Worm (Caenorhabditis elegans) whole organism, L3 larva: Measurements from ENCODE around the gene rsr-2.

ENCODE experiments used
- ZK546.5 ChIP-seq: sonication (generic microtip); optimal IDR thresholded peaks from 2 replicates; lab custom pipeline; 2017; ENCODE audit warnings: missing biosample characterization, missing genetic modification characterization
- aly-2 ChIP-seq: fragments of 150-350 bp; optimal IDR thresholded peaks from 2 replicates; lab custom pipeline; 2014; ENCODE audit warnings: missing biosample characterization, missing genetic modification characterization
- ama-1 ChIP-seq: fragments of 150-350 bp; optimal IDR thresholded peaks from 2 replicates; lab custom pipeline; 2018
- ceh-28 ChIP-seq: fragments of 150-350 bp; optimal IDR thresholded peaks from 2 replicates; lab custom pipeline; 2014; ENCODE audit warnings: missing biosample characterization, missing genetic modification reagents, missing genetic modification characterization
- ceh-9 ChIP-seq: sonication (generic microtip); optimal IDR thresholded peaks from 2 replicates; lab custom pipeline; 2018; ENCODE audit warnings: missing biosample characterization, missing genetic modification characterization
- daf-12 ChIP-seq: fragments of 150-350 bp; optimal IDR thresholded peaks from 2 replicates; lab custom pipeline; 2014; ENCODE audit warnings: missing biosample characterization, missing genetic modification reagents, missing genetic modification characterization
- egl-27 ChIP-seq: sonication (generic microtip); optimal IDR thresholded peaks from 4 replicates; lab custom pipeline; 2017; ENCODE audit warnings: missing biosample characterization, missing genetic modification reagents, missing genetic modification characterization
- egl-5 ChIP-seq: fragments of 150-350 bp; optimal IDR thresholded peaks from 2 replicates; lab custom pipeline; 2017; ENCODE audit warnings: missing biosample characterization, missing genetic modification reagents, missing genetic modification characterization, inconsistent platforms
- elt-1 ChIP-seq: fragments of 150-350 bp; optimal IDR thresholded peaks from 2 replicates; lab custom pipeline; 2014; ENCODE audit warnings: missing biosample characterization, missing genetic modification characterization
- elt-3 ChIP-seq, 3 experiments: fragments of 150-350 bp in 1 of 3; sonication (generic microtip) in 2 of 3; optimal IDR thresholded peaks; 2 replicates in 2 of 3; 4 replicates in 1 of 3; lab custom pipeline; 2014 to 2017; ENCODE audit warnings: missing biosample characterization in 3 of 3, missing genetic modification characterization in 3 of 3
- fkh-10 ChIP-seq: sonication (generic microtip); optimal IDR thresholded peaks from 2 replicates; lab custom pipeline; 2017; ENCODE audit warnings: missing biosample characterization, missing genetic modification reagents, missing genetic modification characterization
- fkh-2 ChIP-seq: fragments of 150-350 bp; optimal IDR thresholded peaks from 2 replicates; lab custom pipeline; 2014; ENCODE audit warnings: missing biosample characterization, missing genetic modification reagents, missing genetic modification characterization
- hmg-11 ChIP-seq: sonication (generic microtip); optimal IDR thresholded peaks from 2 replicates; lab custom pipeline; 2016; ENCODE audit warnings: missing genetic modification characterization, missing compliant biosample characterization
- lin-15B ChIP-seq: fragments of 150-350 bp; optimal IDR thresholded peaks from 2 replicates; lab custom pipeline; 2014; ENCODE audit warnings: missing biosample characterization, missing genetic modification characterization
- mml-1 ChIP-seq: fragments of 150-350 bp; sonication (generic microtip); optimal IDR thresholded peaks from 3 replicates; lab custom pipeline; 2014; ENCODE audit warnings: missing biosample characterization, missing genetic modification characterization
- nfya-1 ChIP-seq: sonication (generic microtip); optimal IDR thresholded peaks from 2 replicates; lab custom pipeline; 2017; ENCODE audit warnings: missing genetic modification characterization, mild to moderate bottlenecking, missing compliant biosample characterization, antibody characterized with exemption, moderate library complexity; ENCODE audit not compliant: insufficient read depth
- nhr-11 ChIP-seq: fragments of 150-350 bp; optimal IDR thresholded peaks from 2 replicates; lab custom pipeline; 2014; ENCODE audit warnings: missing biosample characterization, missing genetic modification characterization
- nhr-23 ChIP-seq: fragments of 150-350 bp; optimal IDR thresholded peaks from 2 replicates; lab custom pipeline; 2014; ENCODE audit warnings: missing biosample characterization, missing genetic modification reagents, missing genetic modification characterization
- nhr-237 ChIP-seq: fragments of 150-350 bp; optimal IDR thresholded peaks from 2 replicates; lab custom pipeline; 2014; ENCODE audit warnings: missing biosample characterization, missing genetic modification characterization
- nhr-25 ChIP-seq: sonication (generic microtip); optimal IDR thresholded peaks from 2 replicates; lab custom pipeline; 2017; ENCODE audit warnings: missing biosample characterization, missing genetic modification characterization
- nhr-28 ChIP-seq: fragments of 150-350 bp; optimal IDR thresholded peaks from 2 replicates; lab custom pipeline; 2014; ENCODE audit warnings: missing biosample characterization, missing genetic modification characterization
- nhr-43 ChIP-seq: sonication (generic microtip); optimal IDR thresholded peaks from 2 replicates; lab custom pipeline; 2016; ENCODE audit warnings: mild to moderate bottlenecking, missing genetic modification characterization, missing compliant biosample characterization; ENCODE audit not compliant: poor library complexity, severe bottlenecking
- nhr-67 ChIP-seq: fragments of 150-350 bp; optimal IDR thresholded peaks from 2 replicates; lab custom pipeline; 2014; ENCODE audit warnings: missing biosample characterization, missing genetic modification characterization
- nhr-77 ChIP-seq: fragments of 150-350 bp; optimal IDR thresholded peaks from 2 replicates; lab custom pipeline; 2014; ENCODE audit warnings: missing biosample characterization, missing genetic modification characterization
- pha-4 ChIP-seq: fragments of 150-350 bp; optimal IDR thresholded peaks from 2 replicates; lab custom pipeline; 2014; ENCODE audit warnings: missing biosample characterization, missing genetic modification reagents, missing genetic modification characterization
- pqm-1 ChIP-seq: fragments of 150-350 bp; optimal IDR thresholded peaks from 2 replicates; lab custom pipeline; 2017; ENCODE audit warnings: missing biosample characterization, missing genetic modification characterization, inconsistent platforms
- sea-2 ChIP-seq: fragments of 150-350 bp; sonication (generic microtip); optimal IDR thresholded peaks from 4 replicates; lab custom pipeline; 2014; ENCODE audit warnings: missing biosample characterization, missing genetic modification reagents, missing genetic modification characterization
- tbx-2 ChIP-seq: sonication (generic microtip); optimal IDR thresholded peaks from 2 replicates; lab custom pipeline; 2016; ENCODE audit warnings: mild to moderate bottlenecking, missing genetic modification characterization, missing compliant biosample characterization
- unc-39 ChIP-seq: sonication (generic microtip); optimal IDR thresholded peaks from 4 replicates; lab custom pipeline; 2017; ENCODE audit warnings: missing biosample characterization, missing genetic modification characterization
- unc-62 ChIP-seq: fragments of 150-350 bp; sonication (generic microtip); optimal IDR thresholded peaks from 4 replicates; lab custom pipeline; 2014; ENCODE audit warnings: missing biosample characterization, missing genetic modification reagents, missing genetic modification characterization
- zag-1 ChIP-seq: fragments of 150-350 bp; optimal IDR thresholded peaks from 2 replicates; lab custom pipeline; 2014; ENCODE audit warnings: missing biosample characterization, missing genetic modification characterization
- ztf-11 ChIP-seq: fragments of 150-350 bp; optimal IDR thresholded peaks from 2 replicates; lab custom pipeline; 2014; ENCODE audit warnings: missing biosample characterization, missing genetic modification characterization

rsr-2 gene

ce11 chrII:12226192-12226591 is 1.0 kb downstream of the rsr-2 start:
- no peak for TF ChIP-seq fkh-2 (tag; lab: Kevin White, UChicago)
- no peak for TF ChIP-seq ztf-11 (tag; lab: Kevin White, UChicago)
- no peak for TF ChIP-seq ceh-9
- no peak for TF ChIP-seq egl-27 (tag; lab: Kevin White, UChicago)
- no peak for TF ChIP-seq pha-4
- TF ChIP-seq elt-3 (tag; optimal IDR thresholded peaks at IDR 0.05; lab: Kevin White, UChicago), result no peak
- TF ChIP-seq ceh-28 (tag; lab: Kevin White, UChicago), result no peak
- no peak for TF ChIP-seq nhr-11 (tag; lab: Kevin White, UChicago)
- TF ChIP-seq nhr-23 (tag; lab: Kevin White, UChicago), result no peak
- no peak for TF ChIP-seq nfya-1 (tag; lab: Kevin White, UChicago)
- TF ChIP-seq ama-1 (lab: Kevin White, UChicago), result no peak
- TF ChIP-seq fkh-10, result no peak
- no peak for TF ChIP-seq nhr-43
- TF ChIP-seq unc-62 (GFP tag; lab: Kevin White, UChicago), result no peak

- TF ChIP-seq elt-3 (tag; optimal IDR thresholded peaks at IDR 0.05; lab: Kevin White, UChicago), result no peak
- TF ChIP-seq sea-2 (GFP tag; lab: Kevin White, UChicago), result no peak
- no peak for TF ChIP-seq ztf-11 (tag; lab: Kevin White, UChicago)
- TF ChIP-seq unc-39 (tag; lab: Kevin White, UChicago), result no peak
- no peak for TF ChIP-seq ama-1 (lab: Kevin White, UChicago)
- no peak for TF ChIP-seq ZK546.5
- TF ChIP-seq nhr-28 (tag; lab: Kevin White, UChicago), result no peak
- TF ChIP-seq nhr-77, result no peak
- TF ChIP-seq tbx-2, result no peak
- TF ChIP-seq egl-5, result no peak
- no peak for TF ChIP-seq zag-1 (tag; lab: Kevin White, UChicago)
- no peak for TF ChIP-seq nhr-23 (tag; lab: Kevin White, UChicago)
- no peak for TF ChIP-seq ceh-28 (tag; lab: Kevin White, UChicago)
- TF ChIP-seq fkh-10, result no peak
- no peak for TF ChIP-seq nhr-67 (tag; lab: Kevin White, UChicago)
- TF ChIP-seq pha-4, result no peak
- TF ChIP-seq aly-2, result no peak
Observed at ce11 chrII:12228005-12228404, 2.8 kb downstream of the rsr-2 start, which contains the start of gene sinh-1. Gene sinh-1, plus strand, starts transcription at chrII:12228305.

- TF ChIP-seq zag-1 (tag; lab: Kevin White, UChicago) (no peak), hmg-11 (tag; lab: Kevin White, UChicago) (peak; percentile 22), nfya-1 (tag; lab: Kevin White, UChicago) (peak; percentile 49), nhr-25 (tag; lab: Kevin White, UChicago) (peak; percentile 67), nhr-23 (tag; lab: Kevin White, UChicago) (peak; percentile 78), ZK546.5 (no peak), elt-3 (tag; optimal IDR thresholded peaks at IDR 0.05; lab: Kevin White, UChicago) (peak in 1 of 3 experiments; percentile 13), lin-15B (tag; lab: Kevin White, UChicago) (peak; percentile 38)
Observed at ce11 chrII:12237555-12237954, 12.4 kb downstream of the rsr-2 start.

ce11 chrII:12239449-12239848 is 14.3 kb downstream of the rsr-2 start:
- TF ChIP-seq elt-3 (tag; optimal IDR thresholded peaks at IDR 0.05; lab: Kevin White, UChicago), result peak in 2 of 3 experiments; percentile 24 to 34
- no peak for TF ChIP-seq daf-12 (tag; lab: Kevin White, UChicago)
- peak; percentile 96 for TF ChIP-seq nhr-25 (tag; lab: Kevin White, UChicago)
- no peak for TF ChIP-seq ceh-9
- no peak for TF ChIP-seq nhr-77
- TF ChIP-seq nhr-23 (tag; lab: Kevin White, UChicago), result peak; percentile 90
- TF ChIP-seq ceh-28 (tag; lab: Kevin White, UChicago), result peak; percentile 0
- no peak for TF ChIP-seq nhr-28 (tag; lab: Kevin White, UChicago)
- peak; percentile 98 for TF ChIP-seq elt-1

- TF ChIP-seq sea-2 (GFP tag; lab: Kevin White, UChicago) (no peak), pqm-1 (tag; lab: Kevin White, UChicago) (no peak), mml-1 (tag; lab: Kevin White, UChicago) (no peak), unc-62 (GFP tag; lab: Kevin White, UChicago) (no peak), nhr-11 (tag; lab: Kevin White, UChicago) (no peak), nhr-28 (tag; lab: Kevin White, UChicago) (no peak), nhr-237 (no peak), pha-4 (no peak), nhr-43 (no peak)
- TF ChIP-seq, all 47 proteins: peak for 0
Observed at ce11 chrII:12240088-12240487, 14.9 kb downstream of the rsr-2 start, which contains the start of gene txdc-12.1. Gene txdc-12.1, plus strand, starts transcription at chrII:12240388.
